Worm (Caenorhabditis elegans) whole organism, L4 larva: Measurements from ENCODE around the gene rmh-2.

Experiments
- T26A8.4 ChIP-seq: fragments of 200-800 bp; sonication (Bioruptor generic); IDR thresholded peaks from 2 replicates; pipeline ENCODE4 v1.3.6; 2022; ENCODE audit warnings: missing genetic modification characterization, missing compliant biosample characterization
- ceh-82 ChIP-seq: sonication (generic microtip); optimal IDR thresholded peaks from 2 replicates; lab custom pipeline; 2017; ENCODE audit warnings: missing biosample characterization, missing genetic modification characterization
- egl-27 ChIP-seq: sonication (generic microtip); optimal IDR thresholded peaks from 3 replicates; lab custom pipeline; 2017; ENCODE audit warnings: missing biosample characterization, missing genetic modification reagents, missing genetic modification characterization
- nhr-10 ChIP-seq: fragments of 150-350 bp; optimal IDR thresholded peaks from 2 replicates; lab custom pipeline; 2014; ENCODE audit warnings: missing biosample characterization, missing genetic modification characterization
- nhr-111 ChIP-seq: fragments of 200-800 bp; sonication (Bioruptor generic); optimal IDR thresholded peaks from 2 replicates; lab custom pipeline; 2018; ENCODE audit warnings: mild to moderate bottlenecking, missing genetic modification characterization, missing compliant biosample characterization
- unc-62 ChIP-seq, 3 experiments: fragments of 150-350 bp in 1 of 3; sonication (generic microtip); optimal IDR thresholded peaks in 2 of 3; peaks in 1 of 3; 1 replicate in 1 of 3; 2 replicates in 2 of 3; lab custom pipeline; 2014 to 2017; ENCODE audit warnings: missing biosample characterization in 3 of 3, missing genetic modification characterization in 3 of 3, missing genetic modification reagents in 3 of 3, missing genotype in 1 of 3

ce11 chrV:9916665-9917064 is 13.9 kb downstream of the rmh-2 start, which contains the start of gene C50H2.4:
- TF ChIP-seq nhr-10 (tag; lab: Kevin White, UChicago) (no peak), ceh-82 (no peak), nhr-111 (GFP tag; lab: Kevin White, UChicago) (no peak), unc-62 (GFP tag; optimal IDR thresholded peaks at IDR 0.05 in 1 of 2; lab: Kevin White, UChicago) (no peak), unc-62 (tag; optimal IDR thresholded peaks at IDR 0.05; lab: Kevin White, UChicago) (no peak), T26A8.4 (no peak), egl-27 (tag; lab: Kevin White, UChicago) (no peak)
